Worm (Caenorhabditis elegans): ENCODE data around the gene nhr-235.

nhr-235 gene

DNA sequence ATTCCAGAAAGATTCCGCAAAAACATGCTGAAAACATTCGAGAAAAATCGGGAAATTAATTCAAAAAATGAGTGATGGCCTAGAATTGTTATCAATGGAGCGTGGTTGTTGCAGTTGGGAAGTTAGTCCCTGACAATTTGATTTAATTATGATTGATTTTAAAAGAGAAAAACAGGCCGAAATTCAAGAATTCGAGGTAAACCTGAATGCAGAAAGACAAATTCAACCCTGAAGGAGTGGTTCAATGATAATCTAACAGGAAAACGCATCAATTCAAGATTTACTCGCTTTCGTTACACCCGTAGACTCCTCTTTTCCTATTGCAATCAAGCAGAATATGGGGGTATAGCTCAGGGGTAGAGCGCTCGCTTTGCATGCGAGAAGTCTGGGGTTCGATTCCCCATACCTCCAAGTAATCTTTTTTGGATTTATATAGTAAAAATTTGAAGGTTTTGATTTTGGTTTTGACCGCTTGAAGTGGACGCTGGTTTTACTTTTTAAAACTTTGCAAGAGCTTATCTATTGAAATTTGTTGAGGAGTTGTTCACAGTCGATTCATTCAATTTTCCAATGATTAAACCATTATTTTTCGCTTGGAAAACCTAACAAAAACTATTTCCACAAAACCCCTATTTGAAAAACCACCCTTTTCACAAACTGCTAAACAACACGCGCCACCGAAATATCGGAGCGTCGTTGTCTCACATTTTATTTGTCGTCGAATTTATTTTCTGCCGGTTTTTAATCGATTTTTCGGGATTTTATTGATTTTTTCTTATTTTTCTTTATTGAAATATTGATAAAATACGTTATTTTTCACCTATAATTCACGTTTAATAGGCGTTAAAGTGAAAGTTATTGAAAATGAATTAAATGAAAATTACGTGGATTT is 37.8 kb downstream of the nhr-235 start (continued):
- TF ChIP-seq ama-1 (optimal IDR thresholded peaks at IDR 0.05) = no peak
- TF ChIP-seq arid-1 (GFP tag; conservative IDR thresholded peaks at IDR 0.05) = peak; percentile 58; the same call in 1 of the 2 replicates
- TF ChIP-seq T26A8.4 (GFP tag; IDR thresholded peaks at IDR 0.05) = 0 out of 2 replicates have a peak, but pooled peaks have one; percentile 60
- TF ChIP-seq unc-39 (tag; optimal IDR thresholded peaks at IDR 0.05) = no peak
- no peak for TF ChIP-seq set-16 (GFP tag; IDR thresholded peaks at IDR 0.05)
- TF ChIP-seq R02D3.7 (tag; optimal IDR thresholded peaks at IDR 0.05) = peak; percentile 16
- 0 out of 2 replicates have a peak, but pooled peaks have one; percentile 54 for TF ChIP-seq php-3 (GFP tag; IDR thresholded peaks at IDR 0.05)
- TF ChIP-seq nhr-77 (tag; optimal IDR thresholded peaks at IDR 0.05) = peak; percentile 30
- 0 out of 2 replicates have a peak, but pooled peaks have one; percentile 81 for TF ChIP-seq Y75B8A.6 (GFP tag; IDR thresholded peaks at IDR 0.05)
- TF ChIP-seq hmg-1.1 (GFP tag; IDR thresholded peaks at IDR 0.05) = peak; percentile 35; the same call in 1 of the 2 replicates
- no peak for TF ChIP-seq cey-2 (tag; optimal IDR thresholded peaks at IDR 0.05; ENCODE audit: borderline replicate concordance, insufficient read depth)
- TF ChIP-seq snpc-4 (tag; optimal IDR thresholded peaks at IDR 0.05) = no peak
- no peak for TF ChIP-seq ztf-11 (tag; optimal IDR thresholded peaks at IDR 0.05)
- peak; percentile 69; the same call in 1 of the 2 replicates for TF ChIP-seq mdt-29 (GFP tag; IDR thresholded peaks at IDR 0.05)
- TF ChIP-seq nhr-42 (GFP tag; IDR thresholded peaks at IDR 0.05) = no peak
- peak; percentile 62 for TF ChIP-seq dmd-6 (GFP tag; IDR thresholded peaks at IDR 0.05)
- TF ChIP-seq daf-8 (GFP tag; IDR thresholded peaks at IDR 0.05) = no peak
- no peak for TF ChIP-seq fos-1 (tag; optimal IDR thresholded peaks at IDR 0.05)
- TF ChIP-seq saeg-2 (GFP tag; IDR thresholded peaks at IDR 0.05) = no peak
- TF ChIP-seq unc-62 (GFP tag; optimal IDR thresholded peaks at IDR 0.05 in 1 of 2) = no peak
- no peak for TF ChIP-seq unc-62 (tag; optimal IDR thresholded peaks at IDR 0.05)
- peak; percentile 49 for TF ChIP-seq hlh-11 (tag; optimal IDR thresholded peaks at IDR 0.05)
- TF ChIP-seq aly-2 (tag; optimal IDR thresholded peaks at IDR 0.05) = no peak
- TF ChIP-seq skn-1 (tag; optimal IDR thresholded peaks at IDR 0.05) = no peak
- peak; percentile 84 for TF ChIP-seq dpl-1 (GFP tag; optimal IDR thresholded peaks at IDR 0.05)
- peak; percentile 58 for TF ChIP-seq lir-3 (tag; optimal IDR thresholded peaks at IDR 0.05)
- TF ChIP-seq D1046.2 (GFP tag; IDR thresholded peaks at IDR 0.05) = peak; percentile 72; the same call in 1 of the 2 replicates
- TF ChIP-seq tra-1 (GFP tag; IDR thresholded peaks at IDR 0.05) = peak; percentile 13; the same call in 1 of the 2 replicates
- TF ChIP-seq spr-3 (GFP tag; optimal IDR thresholded peaks at IDR 0.05) = peak; percentile 85
- peak; percentile 58 for TF ChIP-seq aha-1 (tag)
- no peak for TF ChIP-seq tag-97 (GFP tag; IDR thresholded peaks at IDR 0.05)
- peak; percentile 96 for TF ChIP-seq T20F7.1 (GFP tag; optimal IDR thresholded peaks at IDR 0.05)
- TF ChIP-seq F37D6.2 (tag; optimal IDR thresholded peaks at IDR 0.05) = peak; percentile 17
- no peak for TF ChIP-seq ceh-62 (tag; optimal IDR thresholded peaks at IDR 0.05)
- TF ChIP-seq nhr-102 (tag; optimal IDR thresholded peaks at IDR 0.05) = peak; percentile 76
- TF ChIP-seq ces-1 (GFP tag; optimal IDR thresholded peaks at IDR 0.05) = no peak
- peak; percentile 69 for TF ChIP-seq mep-1 (tag; optimal IDR thresholded peaks at IDR 0.05)
- TF ChIP-seq pha-4 (GFP tag; IDR thresholded peaks at IDR 0.05) = peak; percentile 75
- TF ChIP-seq pha-4 (tag; optimal IDR thresholded peaks at IDR 0.05) = no peak
- peak; percentile 31 for TF ChIP-seq zfp-2 (tag; optimal IDR thresholded peaks at IDR 0.05)
- TF ChIP-seq mdl-1 (tag; optimal IDR thresholded peaks at IDR 0.05) = no peak
- TF ChIP-seq mxl-2 (GFP tag; conservative IDR thresholded peaks at IDR 0.05) = peak; percentile 41; the same call in 1 of the 2 replicates
- 0 out of 2 replicates have a peak, but pooled peaks have one; percentile 56 for TF ChIP-seq Y105C5A.15 (GFP tag; IDR thresholded peaks at IDR 0.05)
- TF ChIP-seq lim-7 (GFP tag; IDR thresholded peaks at IDR 0.05) = peak; percentile 94
- peak; percentile 38 to 71; a peak in 1 of 4 replicates for TF ChIP-seq madf-5 (GFP tag; IDR thresholded peaks at IDR 0.05)
- TF ChIP-seq nhr-237 (tag; optimal IDR thresholded peaks at IDR 0.05) = no peak
- TF ChIP-seq lsy-2 (tag; optimal IDR thresholded peaks at IDR 0.05) = peak in 1 of 2 experiments; percentile 88
- TF ChIP-seq ceh-82 (tag; optimal IDR thresholded peaks at IDR 0.05) = no peak
- TF ChIP-seq spr-1 (tag; optimal IDR thresholded peaks at IDR 0.05) = peak; percentile 81
- TF ChIP-seq F26F4.8 (GFP tag; conservative IDR thresholded peaks at IDR 0.05) = peak; percentile 79; the same call in 1 of the 2 replicates

Data from whole organism, L4 larva.